Worm (Caenorhabditis elegans) whole organism, midembryonic: ENCODE measurements around the gene R09H3.2.

Experiments
- T22C8.4 ChIP-seq: fragments of 200-800 bp; sonication (Bioruptor generic); IDR thresholded peaks from 2 replicates; pipeline ENCODE4 v1.3.6; 2022; ENCODE audit warnings: missing genetic modification characterization, missing compliant biosample characterization
- cog-1 ChIP-seq: sonication (generic microtip); optimal IDR thresholded peaks from 2 replicates; lab custom pipeline; 2016; ENCODE audit warnings: missing genetic modification characterization, missing compliant biosample characterization
- flt-1 ChIP-seq: fragments of 200-800 bp; sonication (Bioruptor generic); IDR thresholded peaks from 2 replicates; pipeline ENCODE4 v1.3.6; 2022; ENCODE audit warnings: missing genetic modification characterization, missing compliant biosample characterization
- klf-2 ChIP-seq: fragments of 200-800 bp; sonication (Bioruptor generic); conservative IDR thresholded peaks from 2 replicates; pipeline ENCODE4 v1.3.6; 2022; ENCODE audit warnings: missing genetic modification reagents, missing genetic modification characterization, missing compliant biosample characterization
- med-1 ChIP-seq: sonication (generic microtip); optimal IDR thresholded peaks from 2 replicates; lab custom pipeline; 2017; ENCODE audit warnings: missing genetic modification characterization, mild to moderate bottlenecking, missing compliant biosample characterization, antibody characterized with exemption, missing genetic modification reagents; ENCODE audit not compliant: insufficient read depth
- ref-1 ChIP-seq: fragments of 200-800 bp; sonication (Bioruptor generic); conservative IDR thresholded peaks from 2 replicates; pipeline ENCODE4 v1.3.6; 2022; ENCODE audit warnings: missing genetic modification reagents, missing genetic modification characterization, missing compliant biosample characterization
- tab-1 ChIP-seq: fragments of 200-800 bp; sonication (Bioruptor generic); IDR thresholded peaks from 2 replicates; pipeline ENCODE4 v1.3.6; 2022; ENCODE audit warnings: missing genetic modification characterization, missing compliant biosample characterization
- ztf-23 ChIP-seq: fragments of 200-800 bp; sonication (Bioruptor generic); IDR thresholded peaks from 2 replicates; pipeline ENCODE4 v1.3.6; 2022; ENCODE audit warnings: missing genetic modification reagents, missing genetic modification characterization, missing compliant biosample characterization
- ztf-29 ChIP-seq: fragments of 200-800 bp; sonication (Bioruptor generic); IDR thresholded peaks from 2 replicates; pipeline ENCODE4 v1.3.6; 2022; ENCODE audit warnings: missing genetic modification reagents, missing genetic modification characterization, missing compliant biosample characterization

Gene R09H3.2

ce11 chrX:1675879-1676278 is 11.1 kb upstream of the R09H3.2 start:
- TF ChIP-seq ref-1 (GFP tag; lab: Robert Waterston, UW), result no peak
- TF ChIP-seq tab-1 (GFP tag; lab: Robert Waterston, UW), result no peak
- no peak for TF ChIP-seq T22C8.4 (GFP tag; lab: Robert Waterston, UW)
- no peak for TF ChIP-seq klf-2 (GFP tag; lab: Robert Waterston, UW)

DNA sequence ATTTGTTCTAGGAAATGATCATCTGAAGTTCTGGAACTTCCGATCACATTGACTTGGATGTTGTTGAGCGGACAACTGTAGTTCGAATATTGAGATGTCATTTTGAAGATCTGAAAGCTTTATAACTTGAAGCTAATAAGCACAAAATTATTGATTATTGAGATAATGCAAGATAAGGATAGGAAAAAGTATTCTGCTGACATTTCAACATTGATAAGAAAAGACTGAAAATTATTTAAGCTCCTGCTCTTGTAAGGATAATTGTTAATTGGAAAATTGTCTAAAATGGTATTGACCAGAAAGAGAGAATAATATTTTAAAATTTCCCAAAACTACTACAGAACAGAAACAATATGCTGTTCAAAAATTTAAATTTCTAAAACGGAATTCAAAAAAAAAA is 9.2 kb upstream of the R09H3.2 start, which contains the start of gene tbx-31:
tbx-31 (minus strand) TSS at position 101 of the 400 bp plus-strand sequence.
- no peak for TF ChIP-seq ref-1 (GFP tag; lab: Robert Waterston, UW)
- no peak for TF ChIP-seq flt-1 (GFP tag; lab: Robert Waterston, UW)
- TF ChIP-seq ztf-23 (GFP tag; lab: Robert Waterston, UW), result no peak
- no peak for TF ChIP-seq ztf-29
- no peak for TF ChIP-seq T22C8.4 (GFP tag; lab: Robert Waterston, UW)
- TF ChIP-seq klf-2 (GFP tag; lab: Robert Waterston, UW), result no peak
- no peak for TF ChIP-seq tab-1 (GFP tag; lab: Robert Waterston, UW)
- no peak for TF ChIP-seq cog-1 (tag; lab: Kevin White, UChicago)
- TF ChIP-seq med-1, result no peak

DNA sequence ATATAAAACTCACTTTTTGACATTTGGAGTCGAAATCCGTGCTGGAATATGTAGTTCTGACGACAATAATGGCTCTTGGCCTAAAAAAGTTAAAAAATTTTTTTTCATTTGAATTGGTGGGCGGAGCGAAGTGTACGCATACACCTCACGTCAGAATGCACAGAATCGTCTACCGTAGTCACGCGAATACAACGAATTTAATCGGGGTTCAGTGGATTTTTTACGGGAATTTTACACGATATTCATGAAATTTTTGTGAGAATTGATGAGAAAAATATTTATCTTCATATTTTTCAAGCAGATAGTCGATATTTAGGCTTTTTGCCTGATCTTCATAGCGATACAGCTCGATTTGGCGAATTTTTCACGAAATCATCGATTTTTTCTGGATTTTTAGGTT is 3.9 kb upstream of the R09H3.2 start, which contains the start of gene R09H3.3:
R09H3.3 (minus strand) TSS at position 101 of the 400 bp plus-strand sequence.
- TF ChIP-seq ztf-29 (no peak), klf-2 (GFP tag; lab: Robert Waterston, UW) (no peak), med-1 (no peak)

ce11 chrX:1667056-1667455 is 2.2 kb upstream of the R09H3.2 start:
- no peak for TF ChIP-seq cog-1 (tag; lab: Kevin White, UChicago)

DNA sequence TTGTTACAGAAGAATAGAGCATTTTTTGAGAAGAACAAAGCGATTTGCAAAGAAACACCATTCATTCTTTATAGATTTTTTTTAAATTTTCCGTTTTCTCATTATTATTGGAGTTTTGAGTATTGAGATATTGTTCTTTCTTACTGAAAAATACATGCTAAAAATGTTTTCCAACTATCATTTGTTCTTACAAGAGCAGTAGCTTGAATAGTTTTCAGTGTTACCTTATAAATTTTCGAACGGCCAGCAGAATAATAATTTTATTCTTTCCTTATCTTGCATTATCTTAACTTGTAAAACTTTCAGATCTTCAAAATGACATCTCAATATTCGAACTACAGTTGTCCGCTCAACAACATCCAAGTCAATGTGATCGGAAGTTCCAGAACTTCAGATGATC is 9.6 kb downstream of the R09H3.2 start, which contains the start of gene tbx-32:
tbx-32 (plus strand) TSS at position 301 of the 400 bp plus-strand sequence.
- TF ChIP-seq flt-1 (GFP tag; lab: Robert Waterston, UW) (no peak), ztf-29 (no peak), cog-1 (tag; lab: Kevin White, UChicago) (no peak), klf-2 (GFP tag; lab: Robert Waterston, UW) (no peak), tab-1 (GFP tag; lab: Robert Waterston, UW) (no peak), ref-1 (GFP tag; lab: Robert Waterston, UW) (no peak), T22C8.4 (GFP tag; lab: Robert Waterston, UW) (no peak), med-1 (no peak), ztf-23 (GFP tag; lab: Robert Waterston, UW) (no peak)

DNA sequence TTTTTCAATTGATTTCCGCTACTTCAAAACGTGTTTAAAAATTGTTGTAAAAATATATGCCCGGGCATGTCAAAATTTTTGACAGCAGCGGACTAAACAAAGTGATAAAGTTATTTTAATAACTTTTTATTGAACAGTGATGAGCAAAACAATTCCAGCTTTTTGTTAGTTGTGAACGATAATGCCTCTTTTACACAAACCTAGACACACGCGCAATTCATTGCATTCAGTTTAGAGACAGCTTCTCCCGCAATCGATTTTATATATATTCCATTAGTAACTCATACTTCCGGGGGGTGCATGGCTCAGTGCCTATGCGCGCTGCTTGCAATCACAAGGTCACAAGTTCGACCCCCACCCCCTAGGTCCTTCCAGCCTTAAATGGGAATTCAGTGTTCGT is 10.7 kb downstream of the R09H3.2 start, which contains the start of gene ZK380.6:
ZK380.6 (plus strand) TSS at position 301 of the 400 bp plus-strand sequence.
- TF ChIP-seq T22C8.4 (GFP tag; lab: Robert Waterston, UW), result no peak
- TF ChIP-seq ztf-23 (GFP tag; lab: Robert Waterston, UW), result 0 out of 2 replicates have a peak, but pooled peaks have one; percentile 53
- TF ChIP-seq ztf-29, result 0 out of 2 replicates have a peak, but pooled peaks have one; percentile 26

DNA sequence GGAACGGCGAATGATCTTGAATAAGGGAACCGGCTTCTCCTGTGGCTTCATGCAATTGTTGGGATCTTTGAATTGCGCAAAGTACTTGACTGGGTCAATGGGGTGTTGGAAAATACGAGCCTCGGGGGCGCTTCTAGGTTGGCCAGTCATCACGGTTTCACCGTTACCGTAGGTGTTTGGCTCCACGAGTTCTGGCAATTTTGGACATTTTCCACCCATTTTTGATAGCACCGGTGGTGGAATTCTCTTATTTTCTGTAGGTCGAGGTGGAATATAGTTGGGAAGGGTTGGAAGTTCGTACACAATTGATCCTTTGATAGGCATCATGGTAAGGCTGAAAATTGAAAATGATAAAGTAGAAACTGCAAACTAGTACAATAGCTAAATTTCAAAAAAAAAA is 13.2 kb downstream of the R09H3.2 start, which contains the start of gene ZK380.4:
ZK380.4 (minus strand) TSS at position 327 of the 400 bp plus-strand sequence.
- TF ChIP-seq ref-1 (GFP tag; lab: Robert Waterston, UW), result no peak
- TF ChIP-seq med-1, result no peak
- no peak for TF ChIP-seq ztf-29

DNA sequence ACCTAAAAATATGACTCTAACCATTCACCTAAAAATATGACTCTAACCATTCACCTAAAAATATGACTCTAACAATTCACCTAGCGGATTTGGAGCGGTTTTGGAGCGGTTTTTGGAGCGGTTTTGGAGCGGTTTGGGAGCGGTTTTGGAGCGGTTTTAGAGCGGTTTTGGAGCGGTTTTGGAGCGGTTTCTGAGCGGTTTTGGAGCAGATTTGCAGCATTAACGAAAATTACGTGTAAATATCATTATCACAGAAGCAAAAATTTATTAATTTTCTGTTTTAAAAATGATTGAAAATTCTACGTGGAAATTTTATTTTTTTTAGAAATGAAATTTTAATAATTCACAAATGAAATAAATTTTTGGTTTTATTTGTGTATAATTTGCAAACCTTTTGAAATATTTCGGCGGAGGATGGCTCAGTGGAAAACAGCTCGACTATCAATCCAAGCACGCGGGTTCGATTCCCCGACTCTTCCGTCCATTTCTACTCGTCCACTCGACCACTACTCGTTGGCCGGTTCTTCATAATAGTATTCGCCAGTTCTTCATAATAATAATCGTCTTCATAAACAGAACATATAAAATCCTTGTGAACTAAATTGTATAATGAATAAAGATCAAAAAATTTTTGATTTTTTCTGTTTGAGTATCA is 21.3 kb downstream of the R09H3.2 start:
- TF ChIP-seq flt-1 (GFP tag; lab: Robert Waterston, UW) (no peak), ztf-29 (no peak), tab-1 (GFP tag; lab: Robert Waterston, UW) (no peak)

DNA sequence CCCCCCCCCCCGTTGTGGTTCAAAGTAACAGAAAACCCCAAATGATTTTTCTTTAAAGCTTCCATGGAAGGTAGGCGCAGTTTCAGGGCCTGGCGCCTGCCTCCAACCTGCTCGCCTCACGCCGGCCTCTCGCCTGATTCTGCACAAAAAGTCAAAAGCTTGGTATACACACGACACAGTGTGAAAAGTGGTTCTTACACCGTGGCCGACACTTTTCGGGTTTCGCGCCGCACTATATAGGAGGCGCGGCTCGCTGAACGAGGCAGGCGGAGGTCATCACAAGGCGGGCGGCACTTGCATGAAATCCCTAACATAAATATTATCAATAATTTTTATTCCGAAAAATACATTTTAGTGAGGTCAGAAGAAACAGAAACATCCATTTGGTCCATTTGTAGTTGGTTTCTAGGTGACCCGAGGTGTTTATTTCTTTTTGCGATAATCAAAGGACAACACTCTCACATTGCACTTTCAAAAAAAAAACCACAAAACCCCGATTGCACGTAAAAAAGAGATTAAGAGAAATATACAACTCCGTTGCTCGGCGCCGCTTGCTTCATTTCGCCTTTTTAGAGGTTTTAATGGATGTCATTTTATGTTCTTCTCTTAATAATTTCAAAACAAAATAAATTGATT is 33.8 kb downstream of the R09H3.2 start, which contains the start of gene ZK380.2:
ZK380.2 (plus strand) TSS at position 586 of the 636 bp plus-strand sequence.
- TF ChIP-seq ztf-23 (GFP tag; lab: Robert Waterston, UW) (no peak), med-1 (no peak), tab-1 (GFP tag; lab: Robert Waterston, UW) (no peak), klf-2 (GFP tag; lab: Robert Waterston, UW) (no peak), flt-1 (GFP tag; lab: Robert Waterston, UW) (no peak), ztf-29 (no peak), cog-1 (tag; lab: Kevin White, UChicago) (no peak), T22C8.4 (GFP tag; lab: Robert Waterston, UW) (no peak), ref-1 (GFP tag; lab: Robert Waterston, UW) (no peak)

ce11 chrX:1629746-1630145 is 35.1 kb downstream of the R09H3.2 start:
- TF ChIP-seq T22C8.4 (GFP tag; lab: Robert Waterston, UW) (no peak), klf-2 (GFP tag; lab: Robert Waterston, UW) (no peak), tab-1 (GFP tag; lab: Robert Waterston, UW) (no peak), ztf-29 (no peak), ref-1 (GFP tag; lab: Robert Waterston, UW) (no peak), flt-1 (GFP tag; lab: Robert Waterston, UW) (no peak), ztf-23 (GFP tag; lab: Robert Waterston, UW) (no peak)
